Worm (Caenorhabditis elegans): Measurements from ENCODE around the gene F46C5.7.

Gene F46C5.7

ce11 chrII:8808482-8808881 is 30.6 kb upstream of the F46C5.7 start, which contains the start of gene F07H5.10:
Gene F07H5.10 (minus strand): TSS chrII:8808582.
- TF ChIP-seq M03D4.4 (tag; optimal IDR thresholded peaks at IDR 0.05), result no peak
- TF ChIP-seq tbx-8 (GFP tag; optimal IDR thresholded peaks at IDR 0.05), result no peak
- no peak for TF ChIP-seq zip-8 (tag; optimal IDR thresholded peaks at IDR 0.05)
- TF ChIP-seq ceh-39 (tag; optimal IDR thresholded peaks at IDR 0.05), result no peak

ce11 chrII:8810679-8811413 is 28.3 kb upstream of the F46C5.7 start, which contains the start of the genes F46C5.9 and rer-1:
Gene F46C5.9 (minus strand): TSS chrII:8810729.
Gene rer-1 (plus strand): TSS chrII:8811370.
- TF ChIP-seq lsy-2 (tag; optimal IDR thresholded peaks at IDR 0.05), result peak; percentile 60
- TF ChIP-seq nhr-2 (tag; optimal IDR thresholded peaks at IDR 0.05), result no peak

ce11 chrII:8811825-8812224 is 27.3 kb upstream of the F46C5.7 start:
- no peak for TF ChIP-seq sem-2 (GFP tag; optimal IDR thresholded peaks at IDR 0.05)
- no peak for TF ChIP-seq ceh-83 (GFP tag; optimal IDR thresholded peaks at IDR 0.05)
- TF ChIP-seq snpc-4 (tag; optimal IDR thresholded peaks at IDR 0.05), result no peak
- TF ChIP-seq elt-1 (tag; optimal IDR thresholded peaks at IDR 0.05; ENCODE audit: borderline replicate concordance, insufficient read depth), result no peak
- no peak for TF ChIP-seq elt-3 (tag; optimal IDR thresholded peaks at IDR 0.05)
- no peak for TF ChIP-seq tbx-8 (GFP tag; optimal IDR thresholded peaks at IDR 0.05)
- TF ChIP-seq nhr-237 (tag; optimal IDR thresholded peaks at IDR 0.05), result no peak
- no peak for TF ChIP-seq nhr-76 (tag; optimal IDR thresholded peaks at IDR 0.05)
- no peak for TF ChIP-seq nhr-12 (tag; optimal IDR thresholded peaks at IDR 0.05)
- no peak for TF ChIP-seq drap-1 (GFP tag; optimal IDR thresholded peaks at IDR 0.05)
- no peak for TF ChIP-seq mls-2 (tag; optimal IDR thresholded peaks at IDR 0.05)
- no peak for TF ChIP-seq ces-1 (GFP tag; optimal IDR thresholded peaks at IDR 0.05)
- no peak for TF ChIP-seq blmp-1 (tag; optimal IDR thresholded peaks at IDR 0.05)
- TF ChIP-seq M03D4.4 (tag; optimal IDR thresholded peaks at IDR 0.05), result no peak
- no peak for TF ChIP-seq lsy-2 (tag; optimal IDR thresholded peaks at IDR 0.05)
- TF ChIP-seq unc-62 (GFP tag; optimal IDR thresholded peaks at IDR 0.05), result no peak
- no peak for TF ChIP-seq nhr-2 (tag; optimal IDR thresholded peaks at IDR 0.05)
- no peak for TF ChIP-seq ztf-11 (tag; optimal IDR thresholded peaks at IDR 0.05)
- TF ChIP-seq pha-4 (tag; optimal IDR thresholded peaks at IDR 0.05), result no peak

- TF ChIP-seq elt-1 (tag; optimal IDR thresholded peaks at IDR 0.05; ENCODE audit: borderline replicate concordance, insufficient read depth) (no peak), sptf-1 (tag; optimal IDR thresholded peaks at IDR 0.05) (no peak), snpc-4 (tag; optimal IDR thresholded peaks at IDR 0.05) (no peak), sem-2 (GFP tag; optimal IDR thresholded peaks at IDR 0.05) (no peak), ceh-43 (GFP tag; optimal IDR thresholded peaks at IDR 0.05) (no peak), blmp-1 (tag; optimal IDR thresholded peaks at IDR 0.05) (no peak), mep-1 (tag; optimal IDR thresholded peaks at IDR 0.05) (no peak), cnd-1 (tag; optimal IDR thresholded peaks at IDR 0.05) (no peak), ces-1 (GFP tag; optimal IDR thresholded peaks at IDR 0.05) (no peak)
These were observed 26.8 kb upstream of the F46C5.7 start for ce11 chrII:8812346-8812745.

ce11 chrII:8813659-8814058 is 25.5 kb upstream of the F46C5.7 start:
- no peak for TF ChIP-seq ztf-11 (tag; optimal IDR thresholded peaks at IDR 0.05)
- no peak for TF ChIP-seq flh-1 (GFP tag; optimal IDR thresholded peaks at IDR 0.05)
- no peak for TF ChIP-seq mls-2 (tag; optimal IDR thresholded peaks at IDR 0.05)
- TF ChIP-seq bed-3 (GFP tag; optimal IDR thresholded peaks at IDR 0.05), result no peak
- TF ChIP-seq lsy-2 (tag; optimal IDR thresholded peaks at IDR 0.05), result no peak
- TF ChIP-seq nhr-76 (tag; optimal IDR thresholded peaks at IDR 0.05), result no peak
- no peak for TF ChIP-seq snpc-4 (tag; optimal IDR thresholded peaks at IDR 0.05)
- no peak for TF ChIP-seq ceh-39 (tag; optimal IDR thresholded peaks at IDR 0.05)

- no peak for TF ChIP-seq mls-2 (tag; optimal IDR thresholded peaks at IDR 0.05)
- no peak for TF ChIP-seq unc-120 (tag; optimal IDR thresholded peaks at IDR 0.05; ENCODE audit: poor library complexity, severe bottlenecking)
- no peak for TF ChIP-seq sptf-1 (tag; optimal IDR thresholded peaks at IDR 0.05)
- no peak for TF ChIP-seq unc-62 (GFP tag; optimal IDR thresholded peaks at IDR 0.05)
- TF ChIP-seq cnd-1 (tag; optimal IDR thresholded peaks at IDR 0.05), result no peak
- TF ChIP-seq elt-3 (tag; optimal IDR thresholded peaks at IDR 0.05), result no peak
- TF ChIP-seq nhr-76 (tag; optimal IDR thresholded peaks at IDR 0.05), result no peak
- no peak for TF ChIP-seq nhr-28 (tag; optimal IDR thresholded peaks at IDR 0.05)
- TF ChIP-seq flh-1 (GFP tag; optimal IDR thresholded peaks at IDR 0.05), result no peak
These were observed 24.9 kb upstream of the F46C5.7 start for ce11 chrII:8814231-8814630.
